Worm (Caenorhabditis elegans): ENCODE data around the gene ZK218.7.

Gene ZK218.7

ce11 chrV:17071578-17071977 is 34.0 kb upstream of the ZK218.7 start, which contains the start of gene srbc-14:
Gene srbc-14, minus strand, starts transcription at chrV:17071678.
- no peak for TF ChIP-seq ztf-7 (tag; optimal IDR thresholded peaks at IDR 0.05)
- TF ChIP-seq nhr-48 (tag; optimal IDR thresholded peaks at IDR 0.05): no peak
- no peak for TF ChIP-seq dve-1 (tag; optimal IDR thresholded peaks at IDR 0.05; ENCODE audit: insufficient read depth)
- TF ChIP-seq mxl-2 (GFP tag; conservative IDR thresholded peaks at IDR 0.05): no peak
- TF ChIP-seq lsy-2 (tag; optimal IDR thresholded peaks at IDR 0.05): no peak
- no peak for TF ChIP-seq attf-4 (tag; optimal IDR thresholded peaks at IDR 0.05)
- TF ChIP-seq ceh-28 (tag; optimal IDR thresholded peaks at IDR 0.05): no peak
- no peak for TF ChIP-seq unc-130 (GFP tag; optimal IDR thresholded peaks at IDR 0.05)
- no peak for TF ChIP-seq daf-12 (tag; optimal IDR thresholded peaks at IDR 0.05)
- no peak for TF ChIP-seq duxl-1 (tag; optimal IDR thresholded peaks at IDR 0.05; ENCODE audit: poor library complexity)
- TF ChIP-seq Y105C5A.15 (GFP tag; IDR thresholded peaks at IDR 0.05): no peak
- no peak for TF ChIP-seq spr-3 (GFP tag; optimal IDR thresholded peaks at IDR 0.05)
- no peak for TF ChIP-seq zip-2 (tag; optimal IDR thresholded peaks at IDR 0.05)
- no peak for TF ChIP-seq lin-1 (GFP tag; IDR thresholded peaks at IDR 0.05)
- TF ChIP-seq dpl-1 (GFP tag; optimal IDR thresholded peaks at IDR 0.05): no peak
- no peak for TF ChIP-seq lin-29 (GFP tag; IDR thresholded peaks at IDR 0.05)

ce11 chrV:17075900-17076299 is 29.7 kb upstream of the ZK218.7 start, which contains the start of gene str-125:
Gene str-125, minus strand, starts transcription at chrV:17076000.
- TF ChIP-seq tag-97 (GFP tag; IDR thresholded peaks at IDR 0.05) (no peak), ceh-44 (GFP tag; IDR thresholded peaks at IDR 0.05) (no peak), ceh-62 (tag; optimal IDR thresholded peaks at IDR 0.05) (no peak), ctbp-1 (GFP tag; IDR thresholded peaks at IDR 0.05) (no peak), daf-16 (GFP tag; optimal IDR thresholded peaks at IDR 0.05) (no peak), daf-16 (tag; optimal IDR thresholded peaks at IDR 0.05) (no peak), nhr-111 (GFP tag; optimal IDR thresholded peaks at IDR 0.05) (no peak)

ce11 chrV:17077889-17078288 is 27.7 kb upstream of the ZK218.7 start, which contains the start of gene T05E12.3:
Gene T05E12.3, minus strand, starts transcription at chrV:17077989.
- no peak for TF ChIP-seq nhr-102 (tag; optimal IDR thresholded peaks at IDR 0.05)
- peak; percentile 58 for TF ChIP-seq dmd-6 (GFP tag; IDR thresholded peaks at IDR 0.05)
- no peak for TF ChIP-seq spr-3 (GFP tag; optimal IDR thresholded peaks at IDR 0.05)

ce11 chrV:17079795-17080194 is 25.8 kb upstream of the ZK218.7 start, which contains the start of gene srw-20:
Gene srw-20, minus strand, starts transcription at chrV:17079895.
- TF ChIP-seq daf-19 (GFP tag; conservative IDR thresholded peaks at IDR 0.05): no peak
- no peak for TF ChIP-seq set-16 (GFP tag; IDR thresholded peaks at IDR 0.05)
- no peak for TF ChIP-seq zip-2 (tag; optimal IDR thresholded peaks at IDR 0.05)
- TF ChIP-seq tag-97 (GFP tag; IDR thresholded peaks at IDR 0.05): no peak
- no peak for TF ChIP-seq D1046.2 (GFP tag; IDR thresholded peaks at IDR 0.05)
- TF ChIP-seq daf-16 (GFP tag; optimal IDR thresholded peaks at IDR 0.05): no peak
- no peak for TF ChIP-seq daf-16 (tag; optimal IDR thresholded peaks at IDR 0.05)
- TF ChIP-seq nhr-28 (tag; optimal IDR thresholded peaks at IDR 0.05): no peak
- TF ChIP-seq dmd-8 (GFP tag; IDR thresholded peaks at IDR 0.05): no peak
- TF ChIP-seq ceh-32 (tag; optimal IDR thresholded peaks at IDR 0.05; ENCODE audit: poor library complexity): no peak
- TF ChIP-seq nhr-6 (tag; optimal IDR thresholded peaks at IDR 0.05): no peak
- no peak for TF ChIP-seq T20F7.1 (GFP tag; optimal IDR thresholded peaks at IDR 0.05)
- TF ChIP-seq hlh-30 (tag; optimal IDR thresholded peaks at IDR 0.05; ENCODE audit: insufficient read depth): no peak
- TF ChIP-seq aly-2 (tag; optimal IDR thresholded peaks at IDR 0.05): no peak
- TF ChIP-seq madf-5 (GFP tag; IDR thresholded peaks at IDR 0.05): no peak
- TF ChIP-seq unc-62 (GFP tag; optimal IDR thresholded peaks at IDR 0.05 in 1 of 2): no peak
- TF ChIP-seq unc-62 (tag; optimal IDR thresholded peaks at IDR 0.05): no peak
- TF ChIP-seq zfp-2 (tag; optimal IDR thresholded peaks at IDR 0.05): no peak
- no peak for TF ChIP-seq vab-7 (GFP tag; IDR thresholded peaks at IDR 0.05)
- no peak for TF ChIP-seq sdz-12 (GFP tag; optimal IDR thresholded peaks at IDR 0.05)
